Worm (Caenorhabditis elegans) whole organism, young adult: ENCODE measurements around the gene sel-9.

Source experiments
- B0019.2 ChIP-seq: fragments of 200-800 bp; sonication (Bioruptor generic); conservative IDR thresholded peaks from 2 replicates; pipeline ENCODE4 v1.3.6; 2022; ENCODE audit warnings: missing genetic modification reagents, missing genetic modification characterization, missing compliant biosample characterization
- B0261.1 ChIP-seq: sonication (generic microtip); optimal IDR thresholded peaks from 2 replicates; lab custom pipeline; 2016; ENCODE audit warnings: mild to moderate bottlenecking, missing genetic modification characterization, moderate library complexity, missing compliant biosample characterization
- D2030.7 ChIP-seq: fragments of 200-800 bp; sonication (Bioruptor generic); IDR thresholded peaks from 2 replicates; pipeline ENCODE4 v1.3.6; 2022; ENCODE audit warnings: missing genetic modification reagents, missing genetic modification characterization, missing compliant biosample characterization
- F10E7.11 ChIP-seq: sonication (generic microtip); optimal IDR thresholded peaks from 2 replicates; lab custom pipeline; 2017; ENCODE audit warnings: mild to moderate bottlenecking, missing genetic modification characterization, moderate library complexity, missing compliant biosample characterization
- F33H1.4 ChIP-seq: fragments of 200-800 bp; sonication (Bioruptor generic); IDR thresholded peaks from 2 replicates; pipeline ENCODE4 v1.3.6; 2022; ENCODE audit warnings: missing genetic modification reagents, missing genetic modification characterization, missing compliant biosample characterization
- F37B4.10 ChIP-seq: fragments of 200-800 bp; sonication (Bioruptor generic); IDR thresholded peaks from 2 replicates; pipeline ENCODE4 v1.3.6; 2022; ENCODE audit warnings: missing genetic modification characterization, missing compliant biosample characterization
- F49E8.2 ChIP-seq: sonication (generic microtip); optimal IDR thresholded peaks from 3 replicates; lab custom pipeline; 2017; ENCODE audit warnings: missing genetic modification characterization, mild to moderate bottlenecking, missing compliant biosample characterization, antibody characterized with exemption, moderate library complexity; ENCODE audit not compliant: insufficient read depth
- Y56A3A.18 ChIP-seq: fragments of 200-800 bp; sonication (Bioruptor generic); IDR thresholded peaks from 2 replicates; pipeline ENCODE4 v1.3.6; 2022; ENCODE audit warnings: missing genetic modification reagents, missing genetic modification characterization, missing compliant biosample characterization
- ZK185.1 ChIP-seq: sonication (generic microtip); optimal IDR thresholded peaks from 2 replicates; lab custom pipeline; 2016; ENCODE audit warnings: mild to moderate bottlenecking, missing genetic modification characterization, missing compliant biosample characterization; ENCODE audit not compliant: poor library complexity, severe bottlenecking
- aptf-2 ChIP-seq: fragments of 200-800 bp; sonication (Bioruptor generic); conservative IDR thresholded peaks from 2 replicates; pipeline ENCODE4 v1.3.6; 2022; ENCODE audit warnings: missing genetic modification reagents, missing genetic modification characterization, missing compliant biosample characterization
- aptf-3 ChIP-seq: fragments of 200-800 bp; sonication (Bioruptor generic); IDR thresholded peaks from 2 replicates; pipeline ENCODE4 v1.3.6; 2022; ENCODE audit warnings: missing genetic modification characterization, missing compliant biosample characterization
- atf-7 ChIP-seq: sonication (generic microtip); optimal IDR thresholded peaks from 2 replicates; lab custom pipeline; 2017; ENCODE audit warnings: mild to moderate bottlenecking, missing genetic modification characterization, missing compliant biosample characterization
- attf-5 ChIP-seq: fragments of 200-800 bp; sonication (Bioruptor generic); optimal IDR thresholded peaks from 2 replicates; lab custom pipeline; 2018; ENCODE audit warnings: mild to moderate bottlenecking, missing genetic modification characterization, missing compliant biosample characterization
- attf-6 ChIP-seq: fragments of 200-800 bp; sonication (Bioruptor generic); IDR thresholded peaks from 2 replicates; pipeline ENCODE4 v1.3.6; 2022; ENCODE audit warnings: missing genetic modification reagents, missing genetic modification characterization, missing compliant biosample characterization
- bed-1 ChIP-seq: fragments of 200-800 bp; sonication (Bioruptor generic); IDR thresholded peaks from 2 replicates; pipeline ENCODE4 v1.3.6; 2022; ENCODE audit warnings: missing genetic modification reagents, missing genetic modification characterization, missing compliant biosample characterization
- ccch-3 ChIP-seq: fragments of 200-800 bp; sonication (Bioruptor generic); optimal IDR thresholded peaks from 2 replicates; lab custom pipeline; 2018; ENCODE audit warnings: mild to moderate bottlenecking, missing genetic modification characterization, missing compliant biosample characterization
- cebp-2 ChIP-seq: fragments of 200-800 bp; sonication (Bioruptor generic); IDR thresholded peaks from 2 replicates; pipeline ENCODE4 v1.3.6; 2022; ENCODE audit warnings: missing genetic modification characterization, missing compliant biosample characterization
- ceh-40 ChIP-seq: fragments of 200-800 bp; sonication (Bioruptor generic); IDR thresholded peaks from 2 replicates; pipeline ENCODE4 v1.3.6; 2022; ENCODE audit warnings: missing genetic modification characterization, missing compliant biosample characterization
- ceh-79 ChIP-seq: sonication (generic microtip); optimal IDR thresholded peaks from 2 replicates; lab custom pipeline; 2017; ENCODE audit warnings: mild to moderate bottlenecking, missing genetic modification characterization, missing compliant biosample characterization
- efl-1 ChIP-seq: fragments of 150-350 bp; optimal IDR thresholded peaks from 2 replicates; lab custom pipeline; 2014; ENCODE audit warnings: missing biosample characterization, missing genetic modification reagents, missing genetic modification characterization
- egrh-3 ChIP-seq: fragments of 200-800 bp; sonication (Bioruptor generic); IDR thresholded peaks from 2 replicates; pipeline ENCODE4 v1.3.6; 2022; ENCODE audit warnings: missing genetic modification reagents, missing genetic modification characterization, missing compliant biosample characterization
- fkh-3 ChIP-seq: sonication (generic microtip); optimal IDR thresholded peaks from 2 replicates; lab custom pipeline; 2016; ENCODE audit warnings: mild to moderate bottlenecking, missing genetic modification characterization, missing compliant biosample characterization
- him-1 ChIP-seq: sonication (generic microtip); optimal IDR thresholded peaks from 2 replicates; lab custom pipeline; 2016; ENCODE audit warnings: missing genotype, missing genetic modification reagents, missing genetic modification characterization, missing compliant biosample characterization
- hmg-1.2 ChIP-seq: fragments of 200-800 bp; sonication (Bioruptor generic); IDR thresholded peaks from 2 replicates; pipeline ENCODE4 v1.3.6; 2022; ENCODE audit warnings: missing genetic modification reagents, missing genetic modification characterization, missing compliant biosample characterization
- hmg-20 ChIP-seq: fragments of 200-800 bp; sonication (Bioruptor generic); IDR thresholded peaks from 2 replicates; pipeline ENCODE4 v1.3.6; 2022; ENCODE audit warnings: missing genetic modification reagents, missing genetic modification characterization, missing compliant biosample characterization
- lag-1 ChIP-seq: fragments of 200-800 bp; sonication (Bioruptor generic); IDR thresholded peaks from 2 replicates; pipeline ENCODE4 v1.3.6; 2022; ENCODE audit warnings: missing genetic modification reagents, missing genetic modification characterization, missing compliant biosample characterization
- let-526 ChIP-seq: fragments of 200-800 bp; sonication (Bioruptor generic); IDR thresholded peaks from 2 replicates; pipeline ENCODE4 v1.3.6; 2022; ENCODE audit warnings: missing genetic modification reagents, missing genetic modification characterization, missing compliant biosample characterization
- lin-40 ChIP-seq: sonication (generic microtip); optimal IDR thresholded peaks from 2 replicates; lab custom pipeline; 2016; ENCODE audit warnings: missing genetic modification characterization, mild to moderate bottlenecking, missing compliant biosample characterization, missing genotype, missing genetic modification reagents
- lin-54 ChIP-seq: fragments of 200-800 bp; sonication (Bioruptor generic); optimal IDR thresholded peaks from 2 replicates; lab custom pipeline; 2018; ENCODE audit warnings: mild to moderate bottlenecking, missing genetic modification characterization, missing compliant biosample characterization
- madf-3 ChIP-seq: fragments of 200-800 bp; sonication (Bioruptor generic); IDR thresholded peaks from 2 replicates; pipeline ENCODE4 v1.3.6; 2022; ENCODE audit warnings: missing genetic modification reagents, missing genetic modification characterization, missing compliant biosample characterization
- madf-6 ChIP-seq: fragments of 200-800 bp; sonication (Bioruptor generic); IDR thresholded peaks from 2 replicates; pipeline ENCODE4 v1.3.6; 2022; ENCODE audit warnings: missing genetic modification reagents, missing genetic modification characterization, missing compliant biosample characterization
- madf-8 ChIP-seq: fragments of 200-800 bp; sonication (Bioruptor generic); conservative IDR thresholded peaks from 2 replicates; pipeline ENCODE4 v1.3.6; 2022; ENCODE audit warnings: missing genetic modification reagents, missing genetic modification characterization, missing compliant biosample characterization
- mes-4 ChIP-seq: sonication (generic microtip); optimal IDR thresholded peaks from 2 replicates; lab custom pipeline; 2016; ENCODE audit warnings: missing genotype, missing genetic modification characterization, missing compliant biosample characterization
- nhr-179 ChIP-seq: sonication (generic microtip); optimal IDR thresholded peaks from 2 replicates; lab custom pipeline; 2016; ENCODE audit warnings: mild to moderate bottlenecking, missing genetic modification characterization, missing compliant biosample characterization
- nhr-80 ChIP-seq: sonication (generic microtip); optimal IDR thresholded peaks from 2 replicates; lab custom pipeline; 2016; ENCODE audit warnings: missing genetic modification characterization, missing compliant biosample characterization
- pbrm-1 ChIP-seq: fragments of 200-800 bp; sonication (Bioruptor generic); IDR thresholded peaks from 2 replicates; pipeline ENCODE4 v1.3.6; 2022; ENCODE audit warnings: missing genetic modification reagents, missing genetic modification characterization, missing compliant biosample characterization
- pha-4 ChIP-seq: fragments of 150-350 bp; sonication (generic microtip); optimal IDR thresholded peaks from 2 replicates; lab custom pipeline; 2014; ENCODE audit warnings: missing biosample characterization, missing genetic modification reagents, missing genetic modification characterization
- snpc-4 ChIP-seq, 5 experiments: fragments of 150-350 bp in 1 of 5; sonication (generic microtip) in 4 of 5; optimal IDR thresholded peaks; 2 replicates each; lab custom pipeline; 2014 to 2018; ENCODE audit warnings: missing genetic modification characterization in 5 of 5, missing biosample characterization in 3 of 5, antibody characterized with exemption in 2 of 5, mild to moderate bottlenecking in 2 of 5, missing compliant biosample characterization in 2 of 5, missing genotype in 2 of 5, moderate library complexity in 2 of 5, missing genetic modification reagents in 1 of 5
- tbx-9 ChIP-seq: sonication (generic microtip); optimal IDR thresholded peaks from 2 replicates; lab custom pipeline; 2016; ENCODE audit warnings: borderline replicate concordance, missing genetic modification characterization, inconsistent platforms, missing compliant biosample characterization
- zfh-2 ChIP-seq: fragments of 200-800 bp; sonication (Bioruptor generic); conservative IDR thresholded peaks from 2 replicates; pipeline ENCODE4 v1.3.6; 2022; ENCODE audit warnings: missing genetic modification reagents, missing genetic modification characterization, missing compliant biosample characterization
- ztf-25 ChIP-seq: fragments of 200-800 bp; sonication (Bioruptor generic); IDR thresholded peaks from 2 replicates; pipeline ENCODE4 v1.3.6; 2022; ENCODE audit warnings: missing genetic modification reagents, missing genetic modification characterization, missing compliant biosample characterization

sel-9 gene

DNA sequence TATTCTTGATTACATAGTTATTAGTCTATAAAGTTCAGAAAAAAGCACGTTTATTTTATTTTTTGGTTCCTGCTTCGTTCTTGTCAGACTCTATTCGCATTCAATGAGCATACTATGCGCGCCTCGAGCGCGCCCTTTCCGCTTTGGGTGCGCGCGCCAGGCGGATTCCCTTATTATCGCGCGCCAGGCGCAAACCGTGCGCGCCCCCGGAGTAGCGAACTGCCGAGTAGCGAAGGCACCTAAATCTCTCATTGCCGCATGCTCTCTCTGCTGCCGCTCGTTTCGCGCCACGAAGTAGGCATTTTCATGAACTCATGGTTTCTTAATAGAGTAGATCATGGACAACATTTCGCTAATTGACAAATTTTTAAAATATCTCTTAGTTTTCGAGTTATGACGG lies 24.7 kb upstream of the sel-9 start:
- no peak for TF ChIP-seq attf-5
- TF ChIP-seq zfh-2: peak; percentile 81
- TF ChIP-seq madf-6 (GFP tag; lab: Robert Waterston, UW): peak; percentile 72
- TF ChIP-seq hmg-1.2: peak; percentile 60; the same call in 1 of the 2 replicates
- TF ChIP-seq aptf-3 (GFP tag; lab: Robert Waterston, UW): 0 out of 2 replicates have a peak, but pooled peaks have one; percentile 53
- no peak for TF ChIP-seq snpc-4 (GFP tag; optimal IDR thresholded peaks at IDR 0.05; lab: Kevin White, UChicago)
- no peak for TF ChIP-seq snpc-4 (tag; optimal IDR thresholded peaks at IDR 0.05; lab: Kevin White, UChicago)
- peak; percentile 14 for TF ChIP-seq efl-1 (GFP tag; lab: Kevin White, UChicago)
- peak; percentile 35; the same call in 1 of the 2 replicates for TF ChIP-seq madf-8 (GFP tag; lab: Robert Waterston, UW)
- TF ChIP-seq egrh-3 (GFP tag; lab: Robert Waterston, UW): peak; percentile 79; the same call in 1 of the 2 replicates

DNA sequence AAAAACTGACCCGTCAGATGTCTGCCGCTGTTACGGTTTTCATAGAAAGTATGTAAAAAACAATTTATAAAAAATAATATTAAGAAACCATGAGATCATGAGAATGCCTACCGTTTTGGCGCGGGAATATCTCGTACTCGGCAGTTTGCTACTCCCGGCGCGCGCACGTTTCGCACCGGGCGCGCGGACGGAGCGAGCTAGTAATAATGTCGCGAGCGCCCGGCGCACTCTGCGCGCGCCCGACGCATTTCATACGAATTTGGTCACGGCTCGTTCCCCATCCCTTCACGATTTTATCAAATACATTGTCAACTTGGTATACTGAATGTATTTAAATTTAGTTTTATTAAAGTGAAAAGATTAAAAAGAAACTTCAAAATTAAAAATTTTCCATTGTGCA lies 23.5 kb upstream of the sel-9 start:
- TF ChIP-seq zfh-2: peak; percentile 63
- TF ChIP-seq pha-4: no peak

DNA sequence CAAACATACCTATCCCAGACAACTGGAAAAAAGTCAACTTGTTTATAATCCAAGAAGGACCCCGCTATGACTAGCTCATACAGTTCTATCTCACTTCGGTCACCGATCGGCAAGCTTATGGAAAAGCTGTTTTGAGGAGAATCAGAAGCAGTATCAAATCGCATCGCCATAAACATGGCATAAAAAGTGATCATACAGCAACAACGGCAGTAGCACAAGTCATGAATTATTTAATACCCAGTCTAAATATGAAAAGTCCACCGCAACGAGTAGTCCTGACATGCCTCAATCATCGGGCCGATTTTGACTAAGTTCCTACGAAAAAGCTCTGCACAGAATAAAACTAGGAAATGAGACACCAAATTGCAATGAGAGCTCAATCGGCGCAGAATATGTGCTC lies 21.2 kb upstream of the sel-9 start:
- TF ChIP-seq ZK185.1 (tag; lab: Kevin White, UChicago) (no peak), hmg-1.2 (no peak), ceh-79 (tag; lab: Kevin White, UChicago) (no peak), efl-1 (GFP tag; lab: Kevin White, UChicago) (no peak), F10E7.11 (no peak), lin-40 (tag; lab: Kevin White, UChicago) (no peak), cebp-2 (no peak), ccch-3 (GFP tag; lab: Kevin White, UChicago) (no peak), mes-4 (no peak), tbx-9 (no peak), lag-1 (GFP tag; lab: Robert Waterston, UW) (no peak), lin-54 (GFP tag; lab: Kevin White, UChicago) (no peak), D2030.7 (GFP tag; lab: Robert Waterston, UW) (no peak), bed-1 (GFP tag; lab: Robert Waterston, UW) (no peak), hmg-20 (GFP tag; lab: Robert Waterston, UW) (no peak), him-1 (no peak), nhr-80 (tag; lab: Kevin White, UChicago) (no peak), pbrm-1 (GFP tag; lab: Robert Waterston, UW) (no peak), nhr-179 (tag; lab: Kevin White, UChicago) (no peak), F49E8.2 (tag; lab: Kevin White, UChicago) (no peak)

DNA sequence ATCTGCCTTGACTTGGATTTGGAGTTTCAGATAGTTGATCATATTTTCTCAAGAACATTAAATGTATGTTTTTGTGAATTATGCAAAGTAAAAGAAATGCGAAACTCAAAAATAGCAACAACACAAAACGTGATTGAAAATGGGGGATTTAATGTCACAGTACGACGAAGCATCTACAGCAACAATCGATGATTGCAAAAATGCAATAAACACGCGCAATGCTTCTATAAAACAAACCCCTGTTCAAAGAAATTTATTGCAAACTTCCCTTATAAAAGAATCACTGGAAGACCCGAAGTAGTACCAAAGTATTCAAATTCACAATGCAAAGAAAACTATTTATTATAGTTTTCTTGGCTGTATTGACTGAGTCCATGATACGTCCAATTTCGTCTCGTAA lies 15.8 kb upstream of the sel-9 start, which contains the start of gene clec-219:
TSS of gene clec-219 (plus strand) at position 301 of the 400 bp plus-strand sequence.
- TF ChIP-seq lin-40 (tag; lab: Kevin White, UChicago) (no peak), cebp-2 (no peak), atf-7 (tag; lab: Kevin White, UChicago) (no peak), B0261.1 (tag; lab: Kevin White, UChicago) (no peak), fkh-3 (no peak)

DNA sequence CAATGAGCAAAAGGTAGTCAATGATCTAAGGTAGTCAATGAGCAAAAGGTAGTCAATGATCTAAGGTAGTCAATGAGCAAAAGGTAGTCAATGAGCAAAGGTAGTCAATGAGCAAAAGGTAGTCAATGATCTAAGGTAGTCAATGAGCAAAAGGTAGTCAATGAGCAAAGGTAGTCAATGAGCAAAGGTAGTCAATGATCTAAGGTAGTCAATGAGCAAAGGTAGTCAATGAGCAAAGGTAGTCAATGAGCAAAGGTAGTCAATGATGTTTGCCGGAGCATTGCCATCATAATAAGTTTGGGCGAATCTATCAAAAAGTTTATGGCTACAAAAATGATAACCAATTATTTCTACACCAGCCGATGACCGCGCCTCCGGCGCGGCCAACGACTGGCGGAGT lies 12.4 kb upstream of the sel-9 start:
- TF ChIP-seq madf-3 (GFP tag; lab: Robert Waterston, UW): peak; percentile 68; the same call in 1 of the 2 replicates
- TF ChIP-seq bed-1 (GFP tag; lab: Robert Waterston, UW): peak; percentile 72; the same call in 1 of the 2 replicates
- 0 out of 2 replicates have a peak, but pooled peaks have one; percentile 22 for TF ChIP-seq ceh-40 (GFP tag; lab: Robert Waterston, UW)
- 0 out of 2 replicates have a peak, but pooled peaks have one; percentile 9 for TF ChIP-seq B0019.2
- TF ChIP-seq Y56A3A.18: 0 out of 2 replicates have a peak, but pooled peaks have one; percentile 34
- peak; percentile 19; the same call in 1 of the 2 replicates for TF ChIP-seq F33H1.4 (GFP tag; lab: Robert Waterston, UW)
- TF ChIP-seq pbrm-1 (GFP tag; lab: Robert Waterston, UW): peak; percentile 34; the same call in 1 of the 2 replicates
- TF ChIP-seq attf-6 (GFP tag; lab: Robert Waterston, UW): 0 out of 2 replicates have a peak, but pooled peaks have one; percentile 9
- 0 out of 2 replicates have a peak, but pooled peaks have one; percentile 31 for TF ChIP-seq F37B4.10 (GFP tag; lab: Robert Waterston, UW)
- peak; percentile 56; the same call in 1 of the 2 replicates for TF ChIP-seq hmg-20 (GFP tag; lab: Robert Waterston, UW)
- TF ChIP-seq aptf-2 (GFP tag; lab: Robert Waterston, UW): 0 out of 2 replicates have a peak, but pooled peaks have one; percentile 13
- TF ChIP-seq ztf-25 (GFP tag; lab: Robert Waterston, UW): peak; percentile 66; the same call in 1 of the 2 replicates
- TF ChIP-seq let-526 (GFP tag; lab: Robert Waterston, UW): peak; percentile 66; the same call in 1 of the 2 replicates
- 0 out of 2 replicates have a peak, but pooled peaks have one; percentile 77 for TF ChIP-seq lag-1 (GFP tag; lab: Robert Waterston, UW)
